Worm (Caenorhabditis elegans) whole organism, L4/young adult: ENCODE data around the gene F26H11.4.

Experiments
- W03F9.2 ChIP-seq: fragments of 150-350 bp; optimal IDR thresholded peaks from 2 replicates; lab custom pipeline; 2014; ENCODE audit warnings: missing biosample characterization, missing genetic modification characterization
- dao-5 ChIP-seq: sonication (generic microtip); optimal IDR thresholded peaks from 2 replicates; lab custom pipeline; 2016; ENCODE audit warnings: missing genotype, missing genetic modification characterization, moderate library complexity, missing compliant biosample characterization
- him-1 ChIP-seq: sonication (generic microtip); optimal IDR thresholded peaks from 2 replicates; lab custom pipeline; 2016; ENCODE audit warnings: missing genotype, missing genetic modification reagents, missing genetic modification characterization, missing compliant biosample characterization

Gene F26H11.4

DNA sequence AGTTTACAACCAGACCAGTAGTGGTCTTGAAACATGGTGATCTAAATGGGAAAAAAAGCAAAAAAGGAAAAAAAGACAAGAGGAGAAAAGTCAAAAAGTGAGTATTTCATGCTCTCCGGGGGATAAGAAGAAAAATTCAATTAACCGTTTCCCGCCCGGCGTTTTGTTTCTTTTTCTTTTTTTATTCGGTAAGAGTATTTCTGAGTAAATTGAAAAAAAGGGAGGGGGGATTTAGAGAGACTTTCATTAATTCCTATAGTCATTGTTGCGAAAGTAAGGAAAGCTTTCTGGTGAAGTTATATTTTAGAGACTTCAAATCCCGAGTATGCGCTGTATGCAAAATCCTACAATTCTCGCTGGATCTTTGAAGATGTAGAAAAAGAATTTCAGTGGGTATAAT is 19.3 kb downstream of the F26H11.4 start:
- TF ChIP-seq him-1 (tag; lab: Kevin White, UChicago), result no peak
- no peak for TF ChIP-seq W03F9.2
- no peak for TF ChIP-seq dao-5 (tag; lab: Kevin White, UChicago)

DNA sequence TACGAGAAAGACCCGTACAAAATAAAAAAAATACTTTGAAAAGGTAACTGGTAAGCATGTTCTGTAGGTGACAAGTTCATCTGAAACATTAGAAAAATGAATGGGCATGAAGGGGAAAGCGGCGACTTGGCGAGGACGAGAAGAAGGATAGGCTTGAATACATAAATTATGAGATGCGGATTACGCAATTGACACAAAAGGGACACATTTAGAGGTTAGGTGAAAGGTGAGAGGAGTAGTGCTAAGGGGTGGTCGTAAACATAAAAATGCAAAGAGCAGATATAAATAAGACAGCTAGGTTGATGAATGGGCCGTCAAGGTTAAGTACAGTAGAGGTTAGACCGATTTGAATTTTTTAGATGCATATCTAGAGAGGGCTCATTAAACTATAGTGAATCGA is 20.4 kb downstream of the F26H11.4 start:
- TF ChIP-seq W03F9.2 (no peak), dao-5 (tag; lab: Kevin White, UChicago) (no peak), him-1 (tag; lab: Kevin White, UChicago) (no peak)

DNA sequence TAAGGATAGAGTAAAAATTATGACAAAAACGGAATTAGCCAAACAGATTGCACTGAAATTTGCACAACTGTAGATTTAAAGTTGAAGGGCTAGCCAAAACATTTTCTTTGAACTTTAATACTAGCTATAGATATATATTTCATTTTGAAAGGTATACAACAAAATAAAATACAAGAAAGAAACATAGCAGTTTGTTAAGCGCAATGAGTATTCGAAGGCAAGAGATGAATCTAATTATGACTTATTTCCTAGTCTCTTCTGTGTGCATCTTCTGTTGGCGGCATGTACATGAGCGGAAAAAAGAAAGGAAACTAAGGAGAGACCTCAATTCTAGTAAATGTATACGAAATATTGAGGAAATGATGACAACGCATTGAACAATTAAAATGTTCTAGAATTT is 23.7 kb downstream of the F26H11.4 start:
- TF ChIP-seq him-1 (tag; lab: Kevin White, UChicago) (no peak), dao-5 (tag; lab: Kevin White, UChicago) (no peak), W03F9.2 (no peak)

DNA sequence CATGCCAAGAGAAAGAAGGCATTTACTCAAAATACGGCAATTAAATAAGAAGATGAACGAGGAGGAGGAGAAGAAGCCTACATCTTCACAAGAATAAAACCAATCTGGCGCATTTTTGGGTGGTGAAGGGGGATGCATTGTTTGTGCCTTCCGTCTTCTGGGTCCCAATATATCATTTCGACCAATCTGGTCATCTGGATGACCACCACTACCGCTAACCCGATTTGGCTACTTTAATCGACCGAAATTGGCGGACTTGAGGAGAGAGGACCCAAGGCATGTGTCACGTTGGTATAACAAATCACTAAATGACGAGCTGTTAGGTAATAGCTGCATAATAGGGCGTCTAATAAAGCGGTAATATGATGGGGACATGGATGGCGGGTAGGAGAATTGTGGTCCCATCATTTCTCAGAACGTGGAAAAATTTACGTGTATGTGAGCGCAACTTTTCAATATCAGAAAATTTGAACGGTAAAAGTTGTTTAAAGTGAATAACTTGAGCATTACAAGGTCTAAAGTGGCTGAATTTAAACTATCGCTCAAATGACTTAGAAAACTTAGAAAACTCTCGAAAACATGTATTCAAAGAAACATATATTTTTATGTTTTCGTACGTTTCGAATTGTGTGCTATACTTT is 25.4 kb downstream of the F26H11.4 start:
- TF ChIP-seq him-1 (tag; lab: Kevin White, UChicago) (no peak), dao-5 (tag; lab: Kevin White, UChicago) (no peak)

DNA sequence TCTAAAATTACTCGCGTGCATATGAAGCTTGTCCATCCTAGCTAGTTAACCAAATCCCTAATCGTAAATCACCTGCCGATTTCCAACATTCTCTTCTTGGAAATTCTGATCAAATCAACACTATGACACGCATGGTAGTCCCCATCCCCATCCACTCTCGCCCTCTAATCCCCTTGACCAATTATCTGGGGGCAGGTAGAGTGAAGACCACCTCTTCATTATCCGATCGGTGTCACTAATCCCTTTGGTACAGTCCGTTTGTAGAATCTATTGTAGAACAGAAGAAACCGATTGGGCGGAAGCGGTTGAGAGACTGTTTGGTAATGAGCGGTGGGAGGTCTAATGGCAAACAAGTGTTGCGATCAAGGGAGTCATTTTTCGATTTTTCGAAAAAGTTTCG is 28.7 kb downstream of the F26H11.4 start:
- TF ChIP-seq him-1 (tag; lab: Kevin White, UChicago) (no peak), dao-5 (tag; lab: Kevin White, UChicago) (no peak), W03F9.2 (no peak)

DNA sequence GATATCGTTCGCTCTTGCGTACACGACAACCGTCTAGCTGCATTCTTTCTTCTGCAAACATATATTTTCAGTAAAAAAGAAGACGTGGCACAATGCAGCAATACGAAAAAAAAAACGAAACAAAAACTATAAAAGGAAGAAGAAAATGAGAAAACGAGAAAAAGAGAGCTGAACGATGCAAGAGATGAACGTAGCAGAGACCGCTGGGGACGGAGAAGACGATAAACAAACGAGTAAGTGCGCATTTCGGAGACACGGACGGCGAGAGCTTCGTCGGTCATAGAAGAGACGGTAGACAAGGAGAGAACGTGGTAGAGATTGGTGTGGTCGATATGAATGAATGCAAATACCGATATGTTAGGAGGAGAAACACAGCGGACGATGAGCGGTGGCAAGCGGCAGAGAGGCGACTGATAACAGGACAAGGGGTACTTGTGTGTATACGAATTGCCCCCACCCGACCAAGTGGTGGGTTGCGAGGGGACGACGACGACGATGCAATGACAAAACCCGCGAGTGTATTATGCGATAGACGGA is 29.6 kb downstream of the F26H11.4 start, which contains the start of gene K04B12.2:
K04B12.2 (minus strand) TSS at position 51 of the 537 bp plus-strand sequence.
- TF ChIP-seq W03F9.2 (peak; percentile 67), him-1 (tag; lab: Kevin White, UChicago) (no peak)

DNA sequence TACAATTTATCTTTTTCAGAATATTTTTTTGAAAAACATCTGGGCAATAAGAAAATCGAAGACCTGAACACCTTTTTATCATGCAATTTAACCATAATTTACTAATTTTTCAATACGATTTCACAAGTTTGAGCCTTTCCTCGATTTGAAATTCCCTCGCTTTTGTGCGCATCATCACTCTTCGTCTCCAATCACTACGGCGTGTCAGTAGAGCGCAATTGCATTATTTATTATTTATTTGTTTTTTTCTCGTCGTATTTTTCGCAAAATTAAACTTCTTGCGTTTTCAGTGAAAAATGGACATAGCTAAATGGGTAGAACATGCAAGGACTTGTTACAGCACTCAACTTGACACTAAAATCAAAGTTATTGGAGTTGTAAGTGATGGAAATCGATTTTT is 32.7 kb downstream of the F26H11.4 start, which contains the start of gene smg-8:
smg-8 (plus strand) TSS at position 266 of the 400 bp plus-strand sequence.
- peak; percentile 67 for TF ChIP-seq W03F9.2
- TF ChIP-seq him-1 (tag; lab: Kevin White, UChicago), result no peak

DNA sequence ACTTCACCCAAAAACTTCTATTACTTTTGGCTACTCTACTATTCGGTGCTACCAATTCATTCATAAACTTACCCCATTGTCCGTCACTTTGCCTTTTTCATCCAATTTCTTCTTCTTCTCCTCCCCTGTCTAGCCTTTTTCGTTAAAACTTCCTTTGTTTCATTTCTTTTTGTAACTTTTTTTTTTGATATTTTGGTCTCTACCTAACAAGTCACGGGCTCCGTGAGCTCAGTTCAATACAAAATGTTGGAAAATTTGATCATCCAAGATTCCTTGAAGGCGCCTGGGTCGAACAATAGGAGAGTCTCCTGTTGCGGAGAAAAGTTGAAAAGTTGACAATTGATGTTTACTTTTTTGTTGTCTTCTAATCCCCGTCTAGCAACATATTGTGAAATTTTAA is 43.5 kb downstream of the F26H11.4 start:
- TF ChIP-seq him-1 (tag; lab: Kevin White, UChicago), result no peak
- TF ChIP-seq dao-5 (tag; lab: Kevin White, UChicago), result no peak
- TF ChIP-seq W03F9.2, result no peak

DNA sequence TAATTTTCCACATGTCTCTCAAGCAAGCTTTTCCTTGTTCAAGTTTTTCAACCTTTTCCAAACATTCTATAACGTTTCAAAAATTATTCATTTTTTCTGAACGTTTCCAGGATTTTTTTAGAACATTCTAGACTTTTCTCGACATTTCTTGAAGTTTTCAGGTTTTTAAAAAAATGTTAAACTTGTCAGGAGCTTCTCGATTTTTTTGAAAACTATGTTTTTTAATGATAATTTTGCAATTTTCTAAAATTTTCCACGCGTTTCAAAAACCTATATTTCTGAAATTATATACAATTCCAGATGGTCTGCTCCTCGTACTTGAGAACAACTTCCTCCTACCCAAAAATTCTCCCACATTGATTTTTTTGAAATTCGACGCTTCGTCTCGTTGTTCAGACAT is 46.9 kb downstream of the F26H11.4 start, which contains the start of gene dmsr-6:
dmsr-6 (plus strand) TSS at position 301 of the 400 bp plus-strand sequence.
- TF ChIP-seq him-1 (tag; lab: Kevin White, UChicago), result no peak
- no peak for TF ChIP-seq W03F9.2
- no peak for TF ChIP-seq dao-5 (tag; lab: Kevin White, UChicago)
